Worm (Caenorhabditis elegans) whole organism, L1 larva: ENCODE results near the gene C33F10.1.

Experiments
- C16A3.4 ChIP-seq: fragments of 150-350 bp; optimal IDR thresholded peaks from 2 replicates; lab custom pipeline; 2014; ENCODE audit warnings: missing biosample characterization, missing genetic modification characterization
- C34B4.2 ChIP-seq: sonication (generic microtip); optimal IDR thresholded peaks from 2 replicates; lab custom pipeline; 2017; ENCODE audit warnings: mild to moderate bottlenecking, missing genetic modification characterization, missing compliant biosample characterization
- Y116A8C.19 ChIP-seq: sonication (generic microtip); optimal IDR thresholded peaks from 2 replicates; lab custom pipeline; 2016; ENCODE audit warnings: missing compliant biosample characterization, missing genetic modification characterization, borderline replicate concordance
- aha-1 ChIP-seq: fragments of 150-350 bp; optimal IDR thresholded peaks from 2 replicates; lab custom pipeline; 2014; ENCODE audit warnings: missing biosample characterization, missing genetic modification characterization
- blmp-1 ChIP-seq: fragments of 150-350 bp; optimal IDR thresholded peaks from 2 replicates; lab custom pipeline; 2014; ENCODE audit warnings: missing biosample characterization, missing genetic modification characterization
- ceh-8 ChIP-seq: fragments of 200-800 bp; sonication (Bioruptor generic); optimal IDR thresholded peaks from 2 replicates; lab custom pipeline; 2018; ENCODE audit warnings: mild to moderate bottlenecking, missing genetic modification characterization, moderate library complexity, missing compliant biosample characterization
- ceh-82 ChIP-seq, 3 experiments: fragments of 150-350 bp in 1 of 3; sonication (generic microtip) in 2 of 3; optimal IDR thresholded peaks; 2 replicates each; lab custom pipeline; 2014 to 2017; ENCODE audit warnings: missing biosample characterization in 3 of 3, missing genetic modification characterization in 3 of 3
- ceh-88 ChIP-seq: fragments of 200-800 bp; sonication (Bioruptor generic); IDR thresholded peaks from 2 replicates; pipeline ENCODE4 v1.3.6; 2022; ENCODE audit warnings: missing genetic modification characterization, missing compliant biosample characterization
- dpl-1 ChIP-seq, 3 experiments: fragments of 150-350 bp in 2 of 3; sonication (generic microtip) in 1 of 3; optimal IDR thresholded peaks; 2 replicates each; lab custom pipeline; 2014 to 2017; ENCODE audit warnings: missing biosample characterization in 3 of 3, missing genetic modification characterization in 3 of 3, missing genetic modification reagents in 3 of 3
- efl-1 ChIP-seq, 4 experiments: fragments of 150-350 bp; optimal IDR thresholded peaks in 3 of 4; peaks in 1 of 4; 1 replicate in 1 of 4; 2 replicates in 3 of 4; lab custom pipeline; 2014; ENCODE audit warnings: missing biosample characterization in 2 of 4, missing genetic modification characterization in 2 of 4, missing genetic modification reagents in 2 of 4
- egl-27 ChIP-seq, 2 experiments: fragments of 150-350 bp in 1 of 2; sonication (generic microtip); optimal IDR thresholded peaks; 3 replicates each; lab custom pipeline; 2017 to 2018; ENCODE audit warnings: missing biosample characterization in 2 of 2, missing genetic modification characterization in 2 of 2, missing genetic modification reagents in 2 of 2
- elt-2 ChIP-seq: sonication (generic microtip); optimal IDR thresholded peaks from 2 replicates; lab custom pipeline; 2016; ENCODE audit warnings: missing genetic modification characterization, mild to moderate bottlenecking, inconsistent platforms, missing compliant biosample characterization, missing genetic modification reagents
- elt-3 ChIP-seq, 6 experiments: fragments of 150-350 bp in 1 of 6; sonication (generic microtip); optimal IDR thresholded peaks; 2 replicates each; lab custom pipeline; 2017 to 2018; ENCODE audit warnings: missing biosample characterization in 6 of 6, missing genetic modification characterization in 6 of 6, inconsistent platforms in 1 of 6
- ets-5 ChIP-seq: fragments of 200-800 bp; sonication (Bioruptor generic); IDR thresholded peaks from 2 replicates; pipeline ENCODE4 v1.3.6; 2022; ENCODE audit warnings: missing genetic modification characterization, missing compliant biosample characterization
- fos-1 ChIP-seq: fragments of 150-350 bp; optimal IDR thresholded peaks from 2 replicates; lab custom pipeline; 2014; ENCODE audit warnings: missing biosample characterization, missing genetic modification characterization
- grh-1 ChIP-seq: fragments of 200-800 bp; sonication (Bioruptor generic); IDR thresholded peaks from 2 replicates; pipeline ENCODE4 v1.3.6; 2022; ENCODE audit warnings: missing genetic modification reagents, missing genetic modification characterization, missing compliant biosample characterization
- hlh-17 ChIP-seq: fragments of 200-800 bp; sonication (Bioruptor generic); optimal IDR thresholded peaks from 2 replicates; lab custom pipeline; 2018; ENCODE audit warnings: missing genetic modification characterization, mild to moderate bottlenecking, missing compliant biosample characterization, moderate library complexity, borderline replicate concordance
- hpl-2 ChIP-seq: fragments of 150-350 bp; optimal IDR thresholded peaks from 2 replicates; lab custom pipeline; 2014; ENCODE audit warnings: missing biosample characterization, missing genetic modification reagents, missing genetic modification characterization
- isw-1 ChIP-seq: fragments of 200-800 bp; sonication (Bioruptor generic); IDR thresholded peaks from 2 replicates; pipeline ENCODE4 v1.3.6; 2022; ENCODE audit warnings: missing genetic modification characterization, missing compliant biosample characterization
- lin-14 ChIP-seq: fragments of 200-800 bp; sonication (Bioruptor generic); optimal IDR thresholded peaks from 2 replicates; lab custom pipeline; 2018; ENCODE audit warnings: mild to moderate bottlenecking, missing genetic modification characterization, moderate library complexity, missing compliant biosample characterization
- lin-15B ChIP-seq: fragments of 150-350 bp; sonication (generic microtip); optimal IDR thresholded peaks from 3 replicates; lab custom pipeline; 2014; ENCODE audit warnings: missing biosample characterization, missing genetic modification characterization
- lin-35 ChIP-seq, 2 experiments: fragments of 150-350 bp; optimal IDR thresholded peaks; 2 replicates each; lab custom pipeline; 2014; ENCODE audit warnings: missing biosample characterization in 2 of 2, missing genetic modification characterization in 2 of 2, missing genetic modification reagents in 2 of 2
- lsy-2 ChIP-seq, 2 experiments: fragments of 150-350 bp; optimal IDR thresholded peaks; 2 replicates each; lab custom pipeline; 2014; ENCODE audit warnings: missing biosample characterization in 2 of 2, missing genetic modification characterization in 2 of 2
- nhr-19 ChIP-seq: fragments of 200-800 bp; sonication (Bioruptor generic); conservative IDR thresholded peaks from 2 replicates; pipeline ENCODE4 v1.3.6; 2022; ENCODE audit warnings: missing genetic modification characterization, missing compliant biosample characterization
- nhr-20 ChIP-seq: sonication (generic microtip); optimal IDR thresholded peaks from 2 replicates; lab custom pipeline; 2016; ENCODE audit warnings: mild to moderate bottlenecking, missing genetic modification characterization, missing compliant biosample characterization
- nhr-84 ChIP-seq: sonication (generic microtip); optimal IDR thresholded peaks from 2 replicates; lab custom pipeline; 2017; ENCODE audit warnings: missing biosample characterization, missing genetic modification characterization
- nhr-90 ChIP-seq: sonication (generic microtip); optimal IDR thresholded peaks from 2 replicates; lab custom pipeline; 2016; ENCODE audit warnings: mild to moderate bottlenecking, missing genetic modification characterization, missing compliant biosample characterization; ENCODE audit not compliant: poor library complexity
- pag-3 ChIP-seq: sonication (generic microtip); optimal IDR thresholded peaks from 2 replicates; lab custom pipeline; 2017; ENCODE audit warnings: missing genetic modification characterization, mild to moderate bottlenecking, missing compliant biosample characterization, antibody characterized with exemption, borderline replicate concordance; ENCODE audit not compliant: insufficient read depth
- pqm-1 ChIP-seq: sonication (generic microtip); optimal IDR thresholded peaks from 3 replicates; lab custom pipeline; 2017; ENCODE audit warnings: missing biosample characterization, missing genetic modification characterization
- skn-1 ChIP-seq: fragments of 150-350 bp; optimal IDR thresholded peaks from 2 replicates; lab custom pipeline; 2014; ENCODE audit warnings: missing biosample characterization, missing genetic modification characterization
- snu-23 ChIP-seq: sonication (generic microtip); optimal IDR thresholded peaks from 2 replicates; lab custom pipeline; 2016; ENCODE audit warnings: missing genetic modification characterization, missing compliant biosample characterization
- tbx-2 ChIP-seq: sonication (generic microtip); optimal IDR thresholded peaks from 2 replicates; lab custom pipeline; 2016; ENCODE audit warnings: missing genetic modification characterization, missing compliant biosample characterization
- unc-130 ChIP-seq: fragments of 150-350 bp; optimal IDR thresholded peaks from 2 replicates; lab custom pipeline; 2017; ENCODE audit warnings: missing biosample characterization, missing genetic modification characterization, inconsistent platforms
- vab-15 ChIP-seq: sonication (generic microtip); optimal IDR thresholded peaks from 2 replicates; lab custom pipeline; 2017; ENCODE audit warnings: missing genotype, mild to moderate bottlenecking, missing genetic modification characterization, missing compliant biosample characterization
- xbp-1 ChIP-seq: sonication (generic microtip); optimal IDR thresholded peaks from 2 replicates; lab custom pipeline; 2016; ENCODE audit warnings: missing genetic modification characterization, missing compliant biosample characterization
- zip-4 ChIP-seq: fragments of 200-800 bp; sonication (Bioruptor generic); optimal IDR thresholded peaks from 2 replicates; lab custom pipeline; 2018; ENCODE audit warnings: mild to moderate bottlenecking, missing genetic modification characterization, moderate library complexity, missing compliant biosample characterization
- ztf-11 ChIP-seq, 2 experiments: sonication (generic microtip); optimal IDR thresholded peaks; 2 replicates each; lab custom pipeline; 2016 to 2017; ENCODE audit warnings: missing genetic modification characterization in 2 of 2, missing biosample characterization in 1 of 2, missing compliant biosample characterization in 1 of 2

The C33F10.1 gene

ce11 chrII:4856113-4856512 is 21.3 kb downstream of the C33F10.1 start (continued):
- TF ChIP-seq dpl-1 (GFP tag; optimal IDR thresholded peaks at IDR 0.05; lab: Kevin White, UChicago) (peak; percentile 1 to 41 (median 7)), snu-23 (GFP tag; lab: Kevin White, UChicago) (peak; percentile 30)

ce11 chrII:4857086-4857485 is 22.3 kb downstream of the C33F10.1 start:
- TF ChIP-seq nhr-20 (tag; lab: Kevin White, UChicago) (peak; percentile 32), egl-27 (tag; optimal IDR thresholded peaks at IDR 0.05; lab: Kevin White, UChicago) (no peak), lsy-2 (tag; optimal IDR thresholded peaks at IDR 0.05; lab: Kevin White, UChicago) (no peak), blmp-1 (peak; percentile 32), lin-15B (tag; lab: Kevin White, UChicago) (no peak), elt-2 (peak; percentile 85), elt-3 (tag; optimal IDR thresholded peaks at IDR 0.05; lab: Kevin White, UChicago) (peak in 1 of 6 experiments; percentile 45), C16A3.4 (tag; lab: Kevin White, UChicago) (no peak), Y116A8C.19 (tag; lab: Kevin White, UChicago) (no peak), dpl-1 (GFP tag; optimal IDR thresholded peaks at IDR 0.05; lab: Kevin White, UChicago) (no peak), ceh-82 (tag; optimal IDR thresholded peaks at IDR 0.05; lab: Kevin White, UChicago) (no peak), pqm-1 (tag; lab: Kevin White, UChicago) (no peak), hlh-17 (no peak), lin-35 (GFP tag; optimal IDR thresholded peaks at IDR 0.05; lab: Kevin White, UChicago) (peak in 1 of 2 experiments; percentile 25), xbp-1 (tag; lab: Kevin White, UChicago) (no peak), vab-15 (tag; lab: Kevin White, UChicago) (no peak), C34B4.2 (tag; lab: Kevin White, UChicago) (no peak), fos-1 (tag; lab: Kevin White, UChicago) (no peak), skn-1 (tag; lab: Kevin White, UChicago) (no peak), grh-1 (GFP tag; lab: Robert Waterston, UW) (no peak), nhr-84 (tag; lab: Kevin White, UChicago) (no peak), ets-5 (GFP tag; lab: Robert Waterston, UW) (no peak), aha-1 (tag; lab: Kevin White, UChicago) (no peak), snu-23 (GFP tag; lab: Kevin White, UChicago) (peak; percentile 4), ceh-88 (GFP tag; lab: Robert Waterston, UW) (no peak), lin-14 (GFP tag; lab: Kevin White, UChicago) (peak; percentile 8), ztf-11 (tag; optimal IDR thresholded peaks at IDR 0.05; lab: Kevin White, UChicago) (no peak), ceh-8 (GFP tag; lab: Kevin White, UChicago) (no peak), isw-1 (GFP tag; lab: Robert Waterston, UW) (no peak), nhr-19 (no peak), pag-3 (tag; lab: Kevin White, UChicago) (no peak), nhr-90 (tag; lab: Kevin White, UChicago) (peak; percentile 6), efl-1 (optimal IDR thresholded peaks at IDR 0.05; lab: Kevin White, UChicago) (no peak), efl-1 (GFP tag; optimal IDR thresholded peaks at IDR 0.05 in 1 of 2; lab: Kevin White, UChicago) (peak in 1 of 2 experiments; percentile 69), unc-130 (peak; percentile 5), tbx-2 (tag; lab: Kevin White, UChicago) (no peak), hpl-2 (no peak)

ce11 chrII:4857873-4858364 is 23.1 kb downstream of the C33F10.1 start, which contains the start of gene F11G11.5:
F11G11.5 (plus strand) TSS chrII:4857923.
- TF ChIP-seq efl-1 (optimal IDR thresholded peaks at IDR 0.05; lab: Kevin White, UChicago) = no peak
- TF ChIP-seq efl-1 (GFP tag; optimal IDR thresholded peaks at IDR 0.05 in 1 of 2; lab: Kevin White, UChicago) = peak in 1 of 2 experiments; percentile 29
- TF ChIP-seq zip-4 (GFP tag; lab: Kevin White, UChicago) = no peak
- TF ChIP-seq, all 84 proteins: peak for 1
